Worm (Caenorhabditis elegans): ENCODE results near the gene C32D5.11.

ce11 chrII:6344513-6344912 lies 10.7 kb downstream of the C32D5.11 start:
- TF ChIP-seq unc-42 (tag; optimal IDR thresholded peaks at IDR 0.05) (no peak), sox-4 (tag; optimal IDR thresholded peaks at IDR 0.05) (no peak), fkh-10 (GFP tag; optimal IDR thresholded peaks at IDR 0.05) (no peak), ceh-34 (tag; optimal IDR thresholded peaks at IDR 0.05) (no peak), tbx-2 (tag; optimal IDR thresholded peaks at IDR 0.05) (no peak), lin-11 (tag; optimal IDR thresholded peaks at IDR 0.05) (no peak), ceh-9 (tag; optimal IDR thresholded peaks at IDR 0.05) (no peak), elt-2 (tag; optimal IDR thresholded peaks at IDR 0.05) (no peak), K02D7.2 (tag; optimal IDR thresholded peaks at IDR 0.05) (no peak), elt-4 (tag; optimal IDR thresholded peaks at IDR 0.05) (no peak), lim-6 (tag; optimal IDR thresholded peaks at IDR 0.05) (no peak), T23F11.4 (GFP tag; optimal IDR thresholded peaks at IDR 0.05) (no peak), npax-4 (tag; optimal IDR thresholded peaks at IDR 0.05) (no peak)

Measured in whole organism, late embryonic.